Worm (Caenorhabditis elegans) whole organism, L1 larva: ENCODE data around the gene ucr-2.2.

ENCODE experiments used
- ceh-82 ChIP-seq, 3 experiments: fragments of 150-350 bp in 1 of 3; sonication (generic microtip) in 2 of 3; optimal IDR thresholded peaks; 2 replicates each; lab custom pipeline; 2014 to 2017; ENCODE audit warnings: missing biosample characterization in 3 of 3, missing genetic modification characterization in 3 of 3
- egl-27 ChIP-seq, 2 experiments: fragments of 150-350 bp in 1 of 2; sonication (generic microtip); optimal IDR thresholded peaks; 3 replicates each; lab custom pipeline; 2017 to 2018; ENCODE audit warnings: missing biosample characterization in 2 of 2, missing genetic modification characterization in 2 of 2, missing genetic modification reagents in 2 of 2
- nhr-20 ChIP-seq: sonication (generic microtip); optimal IDR thresholded peaks from 2 replicates; lab custom pipeline; 2016; ENCODE audit warnings: mild to moderate bottlenecking, missing genetic modification characterization, missing compliant biosample characterization
- nhr-28 ChIP-seq: fragments of 150-350 bp; optimal IDR thresholded peaks from 2 replicates; lab custom pipeline; 2014; ENCODE audit warnings: missing biosample characterization, missing genetic modification characterization
- pqm-1 ChIP-seq: sonication (generic microtip); optimal IDR thresholded peaks from 3 replicates; lab custom pipeline; 2017; ENCODE audit warnings: missing biosample characterization, missing genetic modification characterization
- unc-62 ChIP-seq: fragments of 150-350 bp; optimal IDR thresholded peaks from 2 replicates; lab custom pipeline; 2014; ENCODE audit warnings: missing biosample characterization, missing genetic modification reagents, missing genetic modification characterization

- TF ChIP-seq pqm-1 (tag; lab: Kevin White, UChicago) (no peak), ceh-82 (tag; optimal IDR thresholded peaks at IDR 0.05; lab: Kevin White, UChicago) (no peak), egl-27 (tag; optimal IDR thresholded peaks at IDR 0.05; lab: Kevin White, UChicago) (no peak), nhr-28 (tag; lab: Kevin White, UChicago) (no peak), unc-62 (GFP tag; lab: Kevin White, UChicago) (no peak), nhr-20 (tag; lab: Kevin White, UChicago) (no peak)
Observed at ce11 chrX:15148831-15149230, 24.9 kb upstream of the ucr-2.2 start.
